Worm (Caenorhabditis elegans) whole organism, mixed stage, embryonic: ENCODE measurements around the gene F13H10.1.

ENCODE experiments used
- blmp-1 ChIP-seq: fragments of 150-350 bp; optimal IDR thresholded peaks from 2 replicates; lab custom pipeline; 2014; ENCODE audit warnings: missing biosample characterization, missing genetic modification characterization
- ceh-39 ChIP-seq: fragments of 150-350 bp; optimal IDR thresholded peaks from 2 replicates; lab custom pipeline; 2014; ENCODE audit warnings: missing biosample characterization, missing genetic modification characterization
- ceh-83 ChIP-seq: fragments of 200-800 bp; sonication (Bioruptor generic); optimal IDR thresholded peaks from 2 replicates; lab custom pipeline; 2018; ENCODE audit warnings: mild to moderate bottlenecking, missing genetic modification characterization, missing compliant biosample characterization
- mab-5 ChIP-seq: fragments of 150-350 bp; optimal IDR thresholded peaks from 2 replicates; lab custom pipeline; 2014; ENCODE audit warnings: missing biosample characterization, missing genetic modification characterization
- nhr-237 ChIP-seq: fragments of 150-350 bp; optimal IDR thresholded peaks from 2 replicates; lab custom pipeline; 2014; ENCODE audit warnings: missing biosample characterization, missing genetic modification characterization
- zip-8 ChIP-seq: fragments of 150-350 bp; optimal IDR thresholded peaks from 2 replicates; lab custom pipeline; 2014; ENCODE audit warnings: missing biosample characterization, missing genetic modification characterization

- TF ChIP-seq nhr-237 (tag; lab: Kevin White, UChicago) (no peak), blmp-1 (no peak), ceh-83 (GFP tag; lab: Kevin White, UChicago) (no peak), ceh-39 (tag; lab: Kevin White, UChicago) (no peak), zip-8 (tag; lab: Kevin White, UChicago) (no peak), mab-5 (no peak)
Observed at ce11 chrIV:10990699-10991098, 13.7 kb upstream of the F13H10.1 start, which contains the start of gene F13H10.5.
